Fruit fly (Drosophila melanogaster): ENCODE results near the gene CG6845.
A peak's percentile ranks its signal among the peaks of the same experiment; 100 is the strongest.

Gene CG6845

DNA sequence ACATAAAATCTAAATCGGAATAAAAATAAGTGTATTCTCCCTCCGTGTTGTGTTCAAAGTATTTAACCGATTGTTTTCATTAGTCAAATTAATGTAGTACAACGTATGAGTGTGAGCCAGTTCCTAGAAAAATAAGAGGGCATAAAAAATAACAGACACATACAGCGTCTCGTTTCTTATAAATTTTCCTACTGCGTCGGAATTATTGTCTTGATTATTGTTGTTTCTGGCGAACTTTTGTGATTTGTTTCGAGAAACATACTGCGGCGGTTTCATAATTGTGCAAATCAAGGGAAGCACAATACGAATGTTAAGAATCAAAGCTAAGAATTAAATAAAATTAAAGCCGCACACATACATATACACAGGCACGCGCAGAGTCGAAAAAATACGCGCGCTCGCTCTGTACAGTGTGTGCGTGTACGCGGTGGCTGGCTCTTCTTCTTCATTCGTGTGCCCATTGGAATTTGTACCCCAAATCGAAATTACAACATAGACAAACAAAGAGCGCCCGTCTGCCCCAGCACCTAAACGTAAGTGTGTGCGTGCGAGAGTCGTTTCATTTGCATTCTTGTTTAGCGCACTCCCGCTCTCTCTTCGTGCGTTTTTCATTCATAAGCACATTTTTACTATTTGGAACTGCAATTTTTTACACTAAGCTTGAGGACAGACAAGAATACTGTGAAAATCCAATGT, 14.1 kb upstream of the CG6845 start (continued):
- TF ChIP-seq rib (GFP tag; IDR thresholded peaks at IDR 0.05): peak; percentile 61; the same call in 1 of the 2 replicates
- no peak for TF ChIP-seq CG2116 (GFP tag; optimal IDR thresholded peaks at IDR 0.05)
- no peak for TF ChIP-seq CG3407 (GFP tag; optimal IDR thresholded peaks at IDR 0.05)
- TF ChIP-seq nmo (GFP tag; optimal IDR thresholded peaks at IDR 0.05): no peak
- peak; percentile 42 for TF ChIP-seq abd-A (tag; optimal IDR thresholded peaks at IDR 0.05)
- no peak for TF ChIP-seq GATAe (GFP tag; conservative IDR thresholded peaks at IDR 0.05)
- TF ChIP-seq Lim3 (GFP tag; IDR thresholded peaks at IDR 0.05): no peak
- TF ChIP-seq ci (GFP tag; IDR thresholded peaks at IDR 0.05): peak; percentile 67; the same call in 1 of the 3 replicates
- TF ChIP-seq row (GFP tag; IDR thresholded peaks at IDR 0.05): no peak
- TF ChIP-seq ro (GFP tag; IDR thresholded peaks at IDR 0.05): no peak
- TF ChIP-seq slou (GFP tag; optimal IDR thresholded peaks at IDR 0.05): no peak
- no peak for TF ChIP-seq slp2 (GFP tag; optimal IDR thresholded peaks at IDR 0.05)
- peak; percentile 5 for TF ChIP-seq oc (tag; optimal IDR thresholded peaks at IDR 0.05)
- TF ChIP-seq Adf1 (GFP tag; IDR thresholded peaks at IDR 0.05): peak; percentile 18; the same call in 1 of the 2 replicates
- TF ChIP-seq ham (GFP tag; IDR thresholded peaks at IDR 0.05): no peak
- TF ChIP-seq CG7372 (GFP tag; IDR thresholded peaks at IDR 0.05): no peak
- TF ChIP-seq CG1602 (GFP tag; optimal IDR thresholded peaks at IDR 0.05): no peak
- TF ChIP-seq wor (GFP tag; IDR thresholded peaks at IDR 0.05): no peak
- TF ChIP-seq repo (GFP tag; optimal IDR thresholded peaks at IDR 0.05): no peak
- no peak for TF ChIP-seq Side (GFP tag; optimal IDR thresholded peaks at IDR 0.05)
- no peak for TF ChIP-seq sens-2 (GFP tag; IDR thresholded peaks at IDR 0.05)
- TF ChIP-seq grau (tag; optimal IDR thresholded peaks at IDR 0.05): no peak
- TF ChIP-seq CG15073 (GFP tag; optimal IDR thresholded peaks at IDR 0.05): no peak
- TF ChIP-seq CG7745 (tag; optimal IDR thresholded peaks at IDR 0.05): peak; percentile 31
- TF ChIP-seq CG14014 (GFP tag; IDR thresholded peaks at IDR 0.05): no peak
- peak; percentile 71 for TF ChIP-seq CG10543 (GFP tag; optimal IDR thresholded peaks at IDR 0.05)
- TF ChIP-seq CG9727 (GFP tag; optimal IDR thresholded peaks at IDR 0.05): no peak
- no peak for TF ChIP-seq CG31388 (GFP tag; optimal IDR thresholded peaks at IDR 0.05)
- peak; percentile 51 for TF ChIP-seq Awh (GFP tag; IDR thresholded peaks at IDR 0.05)
- peak; percentile 22; the same call in 1 of the 2 replicates for TF ChIP-seq onecut (GFP tag; IDR thresholded peaks at IDR 0.05)
- TF ChIP-seq Ssrp (tag; optimal IDR thresholded peaks at IDR 0.05): no peak
- TF ChIP-seq Rfx (GFP tag; IDR thresholded peaks at IDR 0.05): peak; percentile 7; the same call in 1 of the 2 replicates
- peak; percentile 52 for TF ChIP-seq CG12769 (tag; optimal IDR thresholded peaks at IDR 0.05)
- TF ChIP-seq CG34376 (GFP tag; optimal IDR thresholded peaks at IDR 0.05): peak; percentile 31
- peak; percentile 8 for TF ChIP-seq ewg (GFP tag; optimal IDR thresholded peaks at IDR 0.05)
- no peak for TF ChIP-seq luna (GFP tag; optimal IDR thresholded peaks at IDR 0.05)
- TF ChIP-seq sob (GFP tag; IDR thresholded peaks at IDR 0.05): peak; percentile 37; the same call in 1 of the 2 replicates
- no peak for TF ChIP-seq CG17829 (tag; optimal IDR thresholded peaks at IDR 0.05)
- peak; percentile 72; the same call in 1 of the 3 replicates for TF ChIP-seq CG34422 (GFP tag; IDR thresholded peaks at IDR 0.05)
- TF ChIP-seq Abd-B (GFP tag; optimal IDR thresholded peaks at IDR 0.05): peak; percentile 1
- no peak for TF ChIP-seq Max (GFP tag; optimal IDR thresholded peaks at IDR 0.05)
- TF ChIP-seq en (GFP tag; optimal IDR thresholded peaks at IDR 0.05): no peak
- TF ChIP-seq Pdp1 (GFP tag; optimal IDR thresholded peaks at IDR 0.05): peak in 1 of 2 experiments; percentile 53
- TF ChIP-seq Hmr (GFP tag; optimal IDR thresholded peaks at IDR 0.05): peak; percentile 7
- TF ChIP-seq Poxn (GFP tag; IDR thresholded peaks at IDR 0.05): no peak
- no peak for TF ChIP-seq Sox102F (GFP tag; optimal IDR thresholded peaks at IDR 0.05)
- TF ChIP-seq chinmo (GFP tag; IDR thresholded peaks at IDR 0.05; ENCODE audit: partially characterized antibody): peak; percentile 92; the same call in 3 of the 4 replicates
- no peak for TF ChIP-seq B-H1 (GFP tag; IDR thresholded peaks at IDR 0.05)
- TF ChIP-seq HmgZ (tag; optimal IDR thresholded peaks at IDR 0.05): peak; percentile 6
- TF ChIP-seq cas (GFP tag; IDR thresholded peaks at IDR 0.05): no peak

Measured in whole organism, embryonic.